Worm (Caenorhabditis elegans) whole organism, mixed stage, embryonic: ENCODE results near the gene F32E10.8.

Experiments used
- blmp-1 ChIP-seq: fragments of 150-350 bp; optimal IDR thresholded peaks from 2 replicates; lab custom pipeline; 2014; ENCODE audit warnings: missing biosample characterization, missing genetic modification characterization
- lin-32 ChIP-seq: fragments of 200-800 bp; sonication (Bioruptor generic); optimal IDR thresholded peaks from 2 replicates; lab custom pipeline; 2018; ENCODE audit warnings: mild to moderate bottlenecking, missing genetic modification characterization, missing compliant biosample characterization
- unc-62 ChIP-seq: fragments of 150-350 bp; optimal IDR thresholded peaks from 2 replicates; lab custom pipeline; 2014; ENCODE audit warnings: missing biosample characterization, missing genetic modification reagents, missing genetic modification characterization

DNA sequence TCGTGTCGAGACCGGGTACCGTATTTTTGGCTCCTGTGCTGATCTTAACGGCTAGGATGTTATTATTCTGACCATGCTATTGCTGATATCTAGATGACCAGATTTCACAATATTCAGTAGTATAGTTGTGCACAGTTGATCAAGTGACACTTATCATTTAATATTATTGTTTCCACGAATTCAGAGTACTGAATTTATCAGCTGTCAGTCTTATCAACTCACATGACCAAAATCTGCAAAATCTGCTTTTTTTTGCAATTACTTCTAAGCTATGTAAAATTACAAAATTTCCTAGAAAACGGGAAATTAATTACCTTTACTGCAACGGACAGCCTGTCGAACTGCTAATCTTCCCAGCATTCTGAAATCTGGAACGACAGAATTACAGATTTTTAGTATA, 17.0 kb upstream of the F32E10.8 start, which contains the start of gene pam-1:
- TF ChIP-seq blmp-1 (tag; lab: Kevin White, UChicago) (no peak), unc-62 (GFP tag; lab: Kevin White, UChicago) (no peak), lin-32 (GFP tag; lab: Kevin White, UChicago) (no peak)
